Fruit fly (Drosophila melanogaster): ENCODE results near the gene tkv.

Gene tkv

DNA sequence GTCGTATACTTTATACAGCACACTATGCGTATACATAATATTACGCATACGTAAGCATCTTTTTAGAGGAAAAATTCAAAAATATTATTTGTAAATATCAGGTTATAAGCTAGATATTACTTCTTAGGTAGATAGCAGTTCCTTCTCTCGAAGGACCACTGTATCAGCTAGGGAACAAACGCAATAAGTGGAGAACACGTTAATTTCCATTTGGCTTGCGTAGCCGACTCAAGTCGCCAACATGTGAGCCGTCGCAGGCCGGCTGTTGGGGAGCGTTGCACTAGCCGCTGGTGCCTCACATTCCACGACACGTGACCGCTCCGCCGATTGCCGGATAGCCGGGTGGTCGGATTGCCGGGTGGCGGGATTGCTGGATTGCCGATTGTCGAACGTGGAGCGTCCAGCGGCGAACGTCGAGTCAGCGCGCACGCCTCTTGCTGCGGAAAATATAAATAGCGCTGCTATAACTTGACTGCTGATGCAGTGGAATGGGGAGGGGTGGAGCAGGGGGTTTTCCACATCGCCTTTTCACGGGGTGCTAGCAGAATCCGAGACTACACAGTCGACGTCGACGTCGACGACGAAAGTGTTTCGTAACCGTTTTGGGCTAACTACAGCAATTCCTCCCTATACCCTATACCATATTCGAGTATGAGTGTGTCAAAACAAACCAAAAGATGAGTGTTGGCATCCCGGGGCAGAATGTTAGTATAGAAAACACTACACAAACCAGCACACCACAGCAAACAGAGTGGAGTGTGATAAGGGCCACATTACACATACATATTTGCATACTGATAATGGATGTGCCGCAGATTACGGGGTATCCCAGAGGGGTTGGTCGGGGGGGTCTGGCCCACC lies 32.1 kb upstream of the tkv start:
- TF ChIP-seq lola (GFP tag; optimal IDR thresholded peaks at IDR 0.05), result no peak
- TF ChIP-seq foxo (GFP tag; optimal IDR thresholded peaks at IDR 0.05), result peak in 1 of 2 experiments; percentile 15
- no peak for TF ChIP-seq Rel (GFP tag; optimal IDR thresholded peaks at IDR 0.05)
- peak; percentile 22 for TF ChIP-seq Rel (tag; optimal IDR thresholded peaks at IDR 0.05)

DNA sequence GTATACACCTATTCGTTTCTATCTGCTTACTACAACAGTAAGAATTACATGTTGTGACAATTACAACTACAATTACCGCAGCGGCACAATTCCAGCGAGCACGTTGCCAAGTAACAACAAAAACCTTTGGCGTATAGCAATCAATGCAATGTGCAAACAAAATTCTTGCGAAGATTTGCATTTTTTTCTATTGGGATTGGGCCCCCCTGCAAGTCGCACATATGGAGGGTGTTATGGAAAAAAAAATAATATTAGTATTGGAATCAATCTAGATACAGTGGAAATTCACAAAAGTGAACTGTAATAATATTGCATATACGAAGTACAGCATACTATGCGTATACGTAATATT lies 31.5 kb upstream of the tkv start:
- TF ChIP-seq sage (GFP tag; optimal IDR thresholded peaks at IDR 0.05) (no peak), br (GFP tag; optimal IDR thresholded peaks at IDR 0.05) (no peak), foxo (GFP tag; optimal IDR thresholded peaks at IDR 0.05) (no peak), Hr83 (GFP tag; optimal IDR thresholded peaks at IDR 0.05; ENCODE audit: poor library complexity, severe bottlenecking) (no peak), pan (optimal IDR thresholded peaks at IDR 0.05) (no peak), jim (GFP tag; optimal IDR thresholded peaks at IDR 0.05) (no peak), Vsx2 (GFP tag; optimal IDR thresholded peaks at IDR 0.05; ENCODE audit: partially characterized antibody) (no peak), CG9705 (GFP tag; optimal IDR thresholded peaks at IDR 0.05) (no peak), h (GFP tag; optimal IDR thresholded peaks at IDR 0.05) (no peak), dsf (GFP tag; optimal IDR thresholded peaks at IDR 0.05; ENCODE audit: borderline replicate concordance) (no peak), Jra (GFP tag; optimal IDR thresholded peaks at IDR 0.05) (no peak), Abd-B (GFP tag; optimal IDR thresholded peaks at IDR 0.05) (no peak), HLH106 (tag; optimal IDR thresholded peaks at IDR 0.05) (no peak), psq (GFP tag; optimal IDR thresholded peaks at IDR 0.05) (no peak), woc (GFP tag; optimal IDR thresholded peaks at IDR 0.05) (no peak), tai (GFP tag; optimal IDR thresholded peaks at IDR 0.05) (no peak), ey (GFP tag; optimal IDR thresholded peaks at IDR 0.05) (no peak), Dfd (GFP tag; optimal IDR thresholded peaks at IDR 0.05) (no peak)

DNA sequence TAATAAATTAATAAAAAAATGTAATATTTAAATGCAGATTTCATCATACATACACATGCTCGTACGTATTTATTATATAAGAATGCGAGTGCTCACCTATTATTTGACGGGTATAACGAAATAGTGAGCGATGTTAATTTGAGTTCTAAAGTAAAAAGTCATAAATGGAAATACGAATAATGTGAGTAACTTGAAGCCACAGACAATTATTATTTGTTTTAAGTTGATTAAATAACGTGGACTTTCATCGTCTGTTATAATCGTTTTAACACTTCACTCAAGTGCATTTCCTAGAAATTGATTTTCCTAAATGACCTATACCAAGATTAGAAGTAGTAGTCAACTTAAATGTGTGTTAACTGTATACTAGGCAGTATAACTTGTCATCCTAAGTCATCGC lies 31.1 kb upstream of the tkv start:
- TF ChIP-seq N (GFP tag; optimal IDR thresholded peaks at IDR 0.05) (no peak), Abd-B (GFP tag; optimal IDR thresholded peaks at IDR 0.05) (no peak), OdsH (GFP tag; optimal IDR thresholded peaks at IDR 0.05) (no peak), pan (optimal IDR thresholded peaks at IDR 0.05) (no peak), rgr (GFP tag; optimal IDR thresholded peaks at IDR 0.05) (no peak), jim (GFP tag; optimal IDR thresholded peaks at IDR 0.05) (no peak), Sp1 (GFP tag; optimal IDR thresholded peaks at IDR 0.05) (no peak), Rel (GFP tag; optimal IDR thresholded peaks at IDR 0.05) (no peak), Rel (tag; optimal IDR thresholded peaks at IDR 0.05) (no peak), Hnf4 (GFP tag; optimal IDR thresholded peaks at IDR 0.05) (no peak), HLH106 (tag; optimal IDR thresholded peaks at IDR 0.05) (no peak), CG32264 (GFP tag; optimal IDR thresholded peaks at IDR 0.05) (no peak), psq (GFP tag; optimal IDR thresholded peaks at IDR 0.05) (no peak), Mio (GFP tag; optimal IDR thresholded peaks at IDR 0.05) (no peak), fru (GFP tag; optimal IDR thresholded peaks at IDR 0.05) (no peak), Hr83 (GFP tag; optimal IDR thresholded peaks at IDR 0.05; ENCODE audit: poor library complexity, severe bottlenecking) (no peak), Dfd (GFP tag; optimal IDR thresholded peaks at IDR 0.05) (no peak), sage (GFP tag; optimal IDR thresholded peaks at IDR 0.05) (no peak), Dif (GFP tag; optimal IDR thresholded peaks at IDR 0.05; ENCODE audit: partially characterized antibody) (no peak)

DNA sequence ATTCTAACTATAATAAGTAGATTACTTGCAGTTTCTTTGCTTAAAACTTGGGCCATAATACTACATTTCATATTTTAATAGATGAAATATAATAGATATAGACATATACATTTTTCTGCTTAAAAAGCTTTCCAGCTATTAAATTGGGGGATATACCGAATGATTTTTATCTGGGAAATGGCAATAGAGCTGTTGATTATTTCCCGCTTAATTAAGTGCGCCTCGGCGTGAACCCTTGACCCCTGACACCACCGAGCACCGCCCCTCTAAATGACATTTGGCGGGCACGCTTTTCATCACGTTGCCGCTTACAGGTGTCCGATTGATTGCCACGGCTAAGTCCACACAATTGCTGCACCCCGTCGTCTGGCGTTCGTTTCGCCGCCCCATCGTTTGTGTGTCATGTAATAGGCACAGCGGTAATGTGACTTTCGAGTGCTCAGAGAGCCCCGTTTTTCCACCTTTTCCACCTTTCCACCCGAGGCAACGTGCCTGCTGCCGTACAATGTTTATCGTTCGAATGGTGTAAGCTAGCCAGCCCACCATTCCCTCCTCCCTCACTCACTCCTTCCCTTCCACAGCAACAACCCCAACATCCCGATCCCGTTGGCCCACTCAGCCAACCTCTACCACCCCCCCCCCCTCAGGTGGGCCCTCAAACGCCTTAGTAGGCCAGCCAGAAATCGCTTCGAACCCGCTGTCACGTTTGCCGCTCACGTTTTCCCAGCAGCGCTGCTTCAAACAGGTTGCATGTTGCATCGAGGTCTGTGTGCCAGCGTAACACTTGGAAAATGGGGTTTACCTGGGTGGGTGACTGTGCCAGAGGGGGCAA lies 29.8 kb upstream of the tkv start:
- TF ChIP-seq CrebA (GFP tag; optimal IDR thresholded peaks at IDR 0.05; ENCODE audit: borderline replicate concordance) (no peak), Rel (GFP tag; optimal IDR thresholded peaks at IDR 0.05) (no peak), Rel (tag; optimal IDR thresholded peaks at IDR 0.05) (peak; percentile 67)
